Fruit fly (Drosophila melanogaster): ENCODE results near the gene COX6AL2.

Gene COX6AL2

DNA sequence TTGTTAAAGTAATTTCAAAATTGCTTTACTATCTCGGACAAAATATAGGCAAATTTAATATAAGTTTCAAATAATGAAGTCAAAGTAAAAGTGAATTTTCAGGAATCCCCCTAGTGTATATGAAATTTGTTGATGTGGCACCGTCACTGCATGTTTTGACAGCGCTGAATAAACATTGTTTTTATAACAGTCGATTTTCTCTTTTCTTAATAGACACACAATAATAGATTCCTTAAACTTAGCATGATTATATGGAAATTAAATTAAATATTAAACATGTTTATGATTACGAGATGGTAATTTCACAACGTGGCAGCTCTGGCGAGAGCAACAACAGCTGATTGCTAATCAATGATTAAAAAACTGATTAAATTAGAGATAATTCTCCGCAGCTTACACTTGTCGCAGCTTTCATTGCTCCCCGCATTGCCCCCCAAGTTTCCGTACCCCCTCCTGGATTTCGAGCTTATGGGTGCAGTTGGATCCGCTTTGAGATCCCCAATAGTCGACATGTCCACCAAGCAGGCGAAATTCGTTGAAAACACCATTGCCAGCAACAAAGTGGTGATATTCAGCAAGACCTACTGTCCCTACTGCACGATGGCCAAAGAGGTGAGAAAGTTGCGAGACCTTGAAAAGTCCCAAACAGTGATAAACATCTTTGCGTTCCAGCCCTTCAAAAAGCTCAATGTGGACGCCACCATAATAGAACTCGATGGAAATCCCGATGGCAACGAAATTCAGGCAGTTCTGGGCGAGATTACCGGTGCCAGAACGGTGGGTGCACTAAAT, 44.7 kb downstream of the COX6AL2 start, which contains the start of gene Grx1 (continued):
- TF ChIP-seq CG10274 (GFP tag; optimal IDR thresholded peaks at IDR 0.05) (no peak), Myb (GFP tag; optimal IDR thresholded peaks at IDR 0.05) (peak; percentile 21), ab (GFP tag; optimal IDR thresholded peaks at IDR 0.05) (no peak), bab2 (GFP tag; optimal IDR thresholded peaks at IDR 0.05) (peak; percentile 43), knrl (GFP tag; IDR thresholded peaks at IDR 0.05; ENCODE audit: partially characterized antibody) (no peak), CG14860 (GFP tag; IDR thresholded peaks at IDR 0.05; ENCODE audit: partially characterized antibody) (no peak), Sry-δ (GFP tag; optimal IDR thresholded peaks at IDR 0.05) (peak; percentile 4), Atf3 (GFP tag; optimal IDR thresholded peaks at IDR 0.05) (peak; percentile 8), Six4 (GFP tag; optimal IDR thresholded peaks at IDR 0.05) (peak; percentile 36), jigr1 (GFP tag; IDR thresholded peaks at IDR 0.05) (no peak), CG17568 (GFP tag; optimal IDR thresholded peaks at IDR 0.05) (peak; percentile 60), CG13296 (GFP tag; optimal IDR thresholded peaks at IDR 0.05) (peak; percentile 49), CG8944 (GFP tag; optimal IDR thresholded peaks at IDR 0.05) (peak; percentile 4), CG5180 (GFP tag; optimal IDR thresholded peaks at IDR 0.05) (peak; percentile 6), nerfin-2 (GFP tag; IDR thresholded peaks at IDR 0.05; ENCODE audit: partially characterized antibody) (no peak), CG7357 (GFP tag; IDR thresholded peaks at IDR 0.05) (no peak), ato (GFP tag; IDR thresholded peaks at IDR 0.05; ENCODE audit: partially characterized antibody) (no peak), HLH54F (GFP tag; optimal IDR thresholded peaks at IDR 0.05) (peak; percentile 38), CG13775 (GFP tag; optimal IDR thresholded peaks at IDR 0.05) (peak; percentile 53), CG8388 (GFP tag; optimal IDR thresholded peaks at IDR 0.05) (peak; percentile 29), gcm2 (GFP tag; optimal IDR thresholded peaks at IDR 0.05) (no peak), Chrac-16 (GFP tag; optimal IDR thresholded peaks at IDR 0.05) (peak; percentile 44), CG12299 (tag; optimal IDR thresholded peaks at IDR 0.05) (no peak), ranshi (GFP tag; IDR thresholded peaks at IDR 0.05) (no peak), zen (tag; optimal IDR thresholded peaks at IDR 0.05) (peak; percentile 14), dpn (GFP tag; optimal IDR thresholded peaks at IDR 0.05) (peak; percentile 49 to 59), CG6813 (GFP tag; optimal IDR thresholded peaks at IDR 0.05) (peak; percentile 4), CG4707 (GFP tag; optimal IDR thresholded peaks at IDR 0.05) (no peak), CG32532 (GFP tag; IDR thresholded peaks at IDR 0.05) (peak; percentile 45; the same call in 1 of the 2 replicates), MBD-R2 (GFP tag; IDR thresholded peaks at IDR 0.05) (peak; percentile 84), CG18764 (GFP tag; optimal IDR thresholded peaks at IDR 0.05) (peak; percentile 55), Oaz (GFP tag; IDR thresholded peaks at IDR 0.05) (no peak), TFAM (GFP tag; optimal IDR thresholded peaks at IDR 0.05) (no peak), Scr (GFP tag; IDR thresholded peaks at IDR 0.05; ENCODE audit: partially characterized antibody) (no peak), Lpt (GFP tag; optimal IDR thresholded peaks at IDR 0.05) (no peak), CG17612 (GFP tag; IDR thresholded peaks at IDR 0.05) (no peak), tap (tag; optimal IDR thresholded peaks at IDR 0.05) (peak; percentile 61), CG12942 (GFP tag; optimal IDR thresholded peaks at IDR 0.05) (no peak), ind (GFP tag; optimal IDR thresholded peaks at IDR 0.05) (peak; percentile 66), CG9932 (GFP tag; IDR thresholded peaks at IDR 0.05) (peak; percentile 46; the same call in 1 of the 2 replicates), NFAT (GFP tag; IDR thresholded peaks at IDR 0.05) (peak; percentile 42; the same call in 1 of the 2 replicates), CG1602 (GFP tag; optimal IDR thresholded peaks at IDR 0.05) (peak; percentile 47), CG2712 (tag; optimal IDR thresholded peaks at IDR 0.05) (peak; percentile 76), Sin3A (optimal IDR thresholded peaks at IDR 0.05) (no peak), D19A (tag; optimal IDR thresholded peaks at IDR 0.05) (peak; percentile 71), ham (GFP tag; IDR thresholded peaks at IDR 0.05) (no peak), chif (GFP tag; optimal IDR thresholded peaks at IDR 0.05) (peak; percentile 38 to 49), Doc2 (GFP tag; IDR thresholded peaks at IDR 0.05) (no peak), CG2120 (GFP tag; optimal IDR thresholded peaks at IDR 0.05) (peak; percentile 68), CG18476 (GFP tag; optimal IDR thresholded peaks at IDR 0.05) (peak; percentile 54)

All from whole organism, embryonic.